Fruit fly (Drosophila melanogaster) whole organism, embryonic: ENCODE data around the gene CG10492.

Source experiments
- Adf1 ChIP-seq: fragments of 200-800 bp; sonication (Bioruptor generic); IDR thresholded peaks from 2 replicates; pipeline ENCODE4 v1.3.6; 2022; ENCODE audit warnings: missing biosample characterization, missing genetic modification characterization
- CG10267 ChIP-seq: fragments of 200-800 bp; sonication (Bioruptor generic); optimal IDR thresholded peaks from 2 replicates; lab custom pipeline; 2018; ENCODE audit warnings: missing biosample characterization, mild to moderate bottlenecking, missing genetic modification characterization, moderate library complexity
- CG10543 ChIP-seq: fragments of 200-800 bp; sonication (Bioruptor generic); optimal IDR thresholded peaks from 3 replicates; lab custom pipeline; 2017; ENCODE audit warnings: missing biosample characterization, mild to moderate bottlenecking, missing genetic modification characterization, moderate library complexity
- CG11247 ChIP-seq: fragments of 200-800 bp; sonication (Bioruptor generic); IDR thresholded peaks from 2 replicates; pipeline ENCODE4 v1.3.6; 2022; ENCODE audit warnings: missing biosample characterization, missing genetic modification characterization
- CG11504 ChIP-seq: fragments of 200-800 bp; sonication (Bioruptor generic); optimal IDR thresholded peaks from 3 replicates; lab custom pipeline; 2019; ENCODE audit warnings: missing biosample characterization, mild to moderate bottlenecking, missing genetic modification characterization, moderate library complexity
- CG12391 ChIP-seq: fragments of 200-800 bp; sonication (Bioruptor generic); optimal IDR thresholded peaks from 3 replicates; lab custom pipeline; 2018; ENCODE audit warnings: missing biosample characterization, mild to moderate bottlenecking, missing genetic modification characterization, moderate library complexity
- CG12659 ChIP-seq: fragments of 200-800 bp; sonication (Bioruptor generic); optimal IDR thresholded peaks from 3 replicates; lab custom pipeline; 2017; ENCODE audit warnings: mild to moderate bottlenecking, missing biosample characterization, missing genetic modification reagents, missing genetic modification characterization
- CG12769 ChIP-seq: fragments of 200-800 bp; sonication (Bioruptor generic); optimal IDR thresholded peaks from 2 replicates; lab custom pipeline; 2019; ENCODE audit warnings: missing biosample characterization, mild to moderate bottlenecking, missing genetic modification characterization, moderate library complexity
- CG13287 ChIP-seq: fragments of 200-800 bp; sonication (Bioruptor generic); IDR thresholded peaks from 2 replicates; pipeline ENCODE4 v1.3.6; 2022; ENCODE audit warnings: missing biosample characterization, missing genetic modification characterization; ENCODE audit not compliant: partially characterized antibody
- CG13894 ChIP-seq: fragments of 200-800 bp; sonication (Bioruptor generic); optimal IDR thresholded peaks from 3 replicates; lab custom pipeline; 2018; ENCODE audit warnings: missing biosample characterization, mild to moderate bottlenecking, missing genetic modification characterization, moderate library complexity
- CG14860 ChIP-seq: fragments of 200-800 bp; sonication (Bioruptor generic); IDR thresholded peaks from 3 replicates; pipeline ENCODE4 v1.3.6; 2022; ENCODE audit warnings: missing biosample characterization, missing genetic modification characterization; ENCODE audit not compliant: partially characterized antibody
- CG2116 ChIP-seq: fragments of 200-800 bp; sonication (Bioruptor generic); optimal IDR thresholded peaks from 3 replicates; lab custom pipeline; 2018; ENCODE audit warnings: missing biosample characterization, mild to moderate bottlenecking, missing genetic modification characterization
- CG3847 ChIP-seq: fragments of 200-800 bp; sonication (Bioruptor generic); IDR thresholded peaks from 2 replicates; pipeline ENCODE4 v1.3.6; 2022; ENCODE audit warnings: missing biosample characterization, missing genetic modification characterization
- CG4360 ChIP-seq: fragments of 200-800 bp; sonication (Bioruptor generic); IDR thresholded peaks from 2 replicates; pipeline ENCODE4 v1.3.6; 2022; ENCODE audit warnings: missing biosample characterization, missing genetic modification characterization
- CG4617 ChIP-seq: fragments of 200-800 bp; sonication (Bioruptor generic); optimal IDR thresholded peaks from 3 replicates; lab custom pipeline; 2016; ENCODE audit warnings: missing biosample characterization, missing genetic modification characterization, borderline replicate concordance
- CG4730 ChIP-seq: fragments of 200-800 bp; sonication (Bioruptor generic); IDR thresholded peaks from 2 replicates; pipeline ENCODE4 v1.3.6; 2022; ENCODE audit warnings: missing biosample characterization, missing genetic modification characterization
- CG6175 ChIP-seq: fragments of 200-800 bp; sonication (Bioruptor generic); IDR thresholded peaks from 3 replicates; pipeline ENCODE4 v1.3.6; 2022; ENCODE audit warnings: missing biosample characterization, missing genetic modification characterization
- CG8478 ChIP-seq: fragments of >200 bp; optimal IDR thresholded peaks from 2 replicates; lab custom pipeline; 2018
- CG9437 ChIP-seq: fragments of 200-800 bp; sonication (Bioruptor generic); optimal IDR thresholded peaks from 2 replicates; lab custom pipeline; 2018; ENCODE audit warnings: missing biosample characterization, mild to moderate bottlenecking, missing genetic modification characterization
- Deaf1 ChIP-seq: fragments of 200-800 bp; optimal IDR thresholded peaks from 3 replicates; lab custom pipeline; 2019; ENCODE audit warnings: missing biosample characterization, mild to moderate bottlenecking, missing genetic modification characterization, moderate library complexity
- Fer2 ChIP-seq: fragments of 200-800 bp; sonication (Bioruptor generic); optimal IDR thresholded peaks from 2 replicates; lab custom pipeline; 2018; ENCODE audit warnings: missing biosample characterization, mild to moderate bottlenecking, missing genetic modification characterization, moderate library complexity
- Hey ChIP-seq: fragments of 200-800 bp; sonication (Bioruptor generic); optimal IDR thresholded peaks from 3 replicates; lab custom pipeline; 2018; ENCODE audit warnings: missing biosample characterization, mild to moderate bottlenecking, missing genetic modification characterization
- Hr51 ChIP-seq, 2 experiments: fragments of 200-800 bp; sonication (Bioruptor generic); optimal IDR thresholded peaks; 2 replicates in 1 of 2; 3 replicates in 1 of 2; lab custom pipeline; 2016 to 2018; ENCODE audit warnings: missing biosample characterization in 2 of 2, missing genetic modification characterization in 2 of 2, mild to moderate bottlenecking in 1 of 2, moderate library complexity in 1 of 2
- Hsf ChIP-seq: fragments of 200-800 bp; sonication (Bioruptor generic); optimal IDR thresholded peaks from 3 replicates; lab custom pipeline; 2016; ENCODE audit warnings: missing biosample characterization, missing genetic modification characterization
- MBD-R2 ChIP-seq: fragments of 200-800 bp; sonication (Bioruptor generic); IDR thresholded peaks from 2 replicates; pipeline ENCODE4 v1.3.6; 2022; ENCODE audit warnings: missing biosample characterization, missing genetic modification characterization
- Med ChIP-seq: fragments of 200-800 bp; sonication (Bioruptor generic); peaks from one replicate; lab custom pipeline; 2016; ENCODE audit warnings: missing biosample characterization, missing genetic modification characterization, mild to moderate bottlenecking, inconsistent platforms, moderate library complexity
- Sry-δ ChIP-seq: fragments of 200-800 bp; sonication (Bioruptor generic); optimal IDR thresholded peaks from 2 replicates; lab custom pipeline; 2016; ENCODE audit warnings: missing biosample characterization, missing genetic modification characterization
- Tbp ChIP-seq: fragments of >200 bp; optimal IDR thresholded peaks from 2 replicates; lab custom pipeline; 2018; ENCODE audit warnings: missing biosample characterization, missing genetic modification characterization
- abd-A ChIP-seq: fragments of 200-800 bp; sonication (Bioruptor generic); optimal IDR thresholded peaks from 3 replicates; lab custom pipeline; 2019; ENCODE audit warnings: missing biosample characterization, mild to moderate bottlenecking, missing genetic modification characterization, moderate library complexity
- cg ChIP-seq: fragments of 200-800 bp; sonication (Bioruptor generic); optimal IDR thresholded peaks from 3 replicates; lab custom pipeline; 2019; ENCODE audit warnings: missing biosample characterization, mild to moderate bottlenecking, missing genetic modification characterization, moderate library complexity
- chinmo ChIP-seq: fragments of 200-800 bp; sonication (Bioruptor generic); IDR thresholded peaks from 4 replicates; pipeline ENCODE4 v1.3.6; 2022; ENCODE audit warnings: missing biosample characterization, missing genetic modification characterization; ENCODE audit not compliant: partially characterized antibody
- chn ChIP-seq: fragments of 200-800 bp; sonication (Bioruptor generic); optimal IDR thresholded peaks from 2 replicates; lab custom pipeline; 2016; ENCODE audit warnings: missing biosample characterization, missing genetic modification characterization
- crol ChIP-seq: fragments of 200-800 bp; sonication (Bioruptor generic); IDR thresholded peaks from 2 replicates; pipeline ENCODE4 v1.3.6; 2022; ENCODE audit warnings: missing biosample characterization, missing genetic modification characterization
- crp ChIP-seq, 2 experiments: fragments of 200-800 bp; sonication (Bioruptor generic); optimal IDR thresholded peaks; 2 replicates in 1 of 2; 3 replicates in 1 of 2; lab custom pipeline; 2017; ENCODE audit warnings: missing biosample characterization in 2 of 2, missing genetic modification characterization in 2 of 2, mild to moderate bottlenecking in 1 of 2, moderate library complexity in 1 of 2
- gsb-n ChIP-seq: fragments of 200-800 bp; sonication (Bioruptor generic); optimal IDR thresholded peaks from 3 replicates; lab custom pipeline; 2018; ENCODE audit warnings: missing biosample characterization, mild to moderate bottlenecking, missing genetic modification characterization
- jigr1 ChIP-seq: fragments of 200-800 bp; sonication (Bioruptor generic); IDR thresholded peaks from 3 replicates; pipeline ENCODE4 v1.3.6; 2022; ENCODE audit warnings: missing biosample characterization, missing genetic modification characterization
- kay ChIP-seq: fragments of 200-800 bp; sonication (Bioruptor generic); optimal IDR thresholded peaks from 2 replicates; lab custom pipeline; 2016; ENCODE audit warnings: missing biosample characterization, missing genetic modification characterization
- mirr ChIP-seq: fragments of 200-800 bp; sonication (Bioruptor generic); optimal IDR thresholded peaks from 3 replicates; lab custom pipeline; 2018; ENCODE audit warnings: missing biosample characterization, mild to moderate bottlenecking, missing genetic modification characterization
- nau ChIP-seq: fragments of 200-800 bp; sonication (Bioruptor generic); optimal IDR thresholded peaks from 3 replicates; lab custom pipeline; 2017; ENCODE audit warnings: missing biosample characterization, mild to moderate bottlenecking, missing genetic modification characterization, missing genetic modification reagents
- pfk ChIP-seq: fragments of 200-800 bp; sonication (Bioruptor generic); optimal IDR thresholded peaks from 2 replicates; lab custom pipeline; 2018; ENCODE audit warnings: missing biosample characterization, mild to moderate bottlenecking, missing genetic modification characterization, moderate library complexity
- pzg ChIP-seq: fragments of 200-800 bp; sonication (Bioruptor generic); optimal IDR thresholded peaks from 3 replicates; lab custom pipeline; 2018; ENCODE audit warnings: missing biosample characterization, mild to moderate bottlenecking, missing genetic modification characterization, moderate library complexity
- ranshi ChIP-seq: fragments of 200-800 bp; sonication (Bioruptor generic); IDR thresholded peaks from 2 replicates; pipeline ENCODE4 v1.3.6; 2022; ENCODE audit warnings: missing biosample characterization, missing genetic modification characterization
- scrt ChIP-seq: fragments of 200-800 bp; sonication (Bioruptor generic); optimal IDR thresholded peaks from 2 replicates; lab custom pipeline; 2018; ENCODE audit warnings: missing biosample characterization, mild to moderate bottlenecking, missing genetic modification characterization, moderate library complexity
- tna ChIP-seq: fragments of 200-800 bp; sonication (Bioruptor generic); IDR thresholded peaks from 2 replicates; pipeline ENCODE4 v1.3.6; 2022; ENCODE audit warnings: missing biosample characterization, missing genetic modification characterization; ENCODE audit not compliant: partially characterized antibody
- toy ChIP-seq: fragments of 200-800 bp; sonication (Bioruptor generic); IDR thresholded peaks from 2 replicates; pipeline ENCODE4 v1.3.6; 2022; ENCODE audit warnings: missing biosample characterization, missing genetic modification characterization
- vnd ChIP-seq: fragments of 200-800 bp; sonication (Bioruptor generic); IDR thresholded peaks from 3 replicates; pipeline ENCODE4 v1.3.6; 2022; ENCODE audit warnings: missing biosample characterization, missing genetic modification characterization; ENCODE audit not compliant: partially characterized antibody
- wor ChIP-seq: fragments of 200-800 bp; sonication (Bioruptor generic); IDR thresholded peaks from 2 replicates; pipeline ENCODE4 v1.3.6; 2022; ENCODE audit warnings: missing biosample characterization, missing genetic modification characterization

The CG10492 gene

dm6 chr2L:19027246-19027886 lies 26.5 kb upstream of the CG10492 start, which contains the start of gene Sidpn:
Gene Sidpn (plus strand): TSS chr2L:19027710.
- TF ChIP-seq nau (GFP tag; lab: Kevin White, UChicago) (no peak), abd-A (tag; lab: Kevin White, UChicago) (peak; percentile 99), CG8478 (lab: Kevin White, UChicago) (peak; percentile 60), Hey (tag; lab: Kevin White, UChicago) (peak; percentile 89), Deaf1 (tag; lab: Kevin White, UChicago) (peak; percentile 95), jigr1 (GFP tag; lab: Robert Waterston, UW) (no peak), CG11504 (tag; lab: Kevin White, UChicago) (peak; percentile 75), CG11247 (GFP tag; lab: Robert Waterston, UW) (peak; percentile 18; the same call in 1 of the 2 replicates), CG10543 (GFP tag; lab: Kevin White, UChicago) (peak; percentile 64), crol (GFP tag; lab: Robert Waterston, UW) (peak; percentile 63), chinmo (GFP tag; lab: Robert Waterston, UW) (0 out of 4 replicates have a peak, but pooled peaks have one; percentile 56), mirr (GFP tag; lab: Kevin White, UChicago) (peak; percentile 47), CG4360 (GFP tag; lab: Robert Waterston, UW) (peak; percentile 48; the same call in 1 of the 2 replicates), CG13287 (peak; percentile 9; the same call in 1 of the 2 replicates), CG4730 (GFP tag; lab: Robert Waterston, UW) (no peak), CG13894 (tag; lab: Kevin White, UChicago) (peak; percentile 19), chn (GFP tag; lab: Kevin White, UChicago) (no peak), scrt (peak; percentile 40), Med (GFP tag; lab: Kevin White, UChicago) (peak; percentile 78), cg (GFP tag; lab: Kevin White, UChicago) (peak; percentile 3), Hr51 (GFP tag; optimal IDR thresholded peaks at IDR 0.05; lab: Kevin White, UChicago) (peak in 1 of 2 experiments; percentile 52), CG6175 (GFP tag; lab: Robert Waterston, UW) (0 out of 3 replicates have a peak, but pooled peaks have one; percentile 12), Adf1 (peak; percentile 77; the same call in 1 of the 2 replicates), Tbp (GFP tag; lab: Kevin White, UChicago) (no peak), ranshi (0 out of 2 replicates have a peak, but pooled peaks have one; percentile 16), Fer2 (tag; lab: Kevin White, UChicago) (no peak)
- TF ChIP-seq, all 482 proteins: peak for 20

DNA sequence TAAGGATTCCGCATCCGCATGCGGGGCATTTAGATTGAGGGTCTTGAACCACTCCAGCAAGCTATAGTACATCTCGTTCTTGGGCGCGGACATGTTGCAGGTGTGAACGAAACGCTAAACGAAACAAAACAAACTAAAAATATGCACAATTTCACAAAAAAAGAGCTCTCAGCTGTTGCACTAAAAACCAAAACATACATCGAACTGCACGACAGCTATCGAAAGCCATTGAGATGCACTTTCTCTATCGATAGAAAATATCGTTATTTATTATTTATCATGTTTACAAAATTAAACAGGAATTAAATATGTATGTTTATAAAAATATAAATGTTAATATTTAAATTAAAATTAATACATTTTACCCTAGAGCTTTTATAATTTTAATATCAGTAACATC lies 20.6 kb upstream of the CG10492 start, which contains the start of gene hook:
TSS of gene hook (minus strand) at position 211 of the 400 bp plus-strand sequence.
- TF ChIP-seq crp (GFP tag; optimal IDR thresholded peaks at IDR 0.05; lab: Kevin White, UChicago) (peak in 1 of 2 experiments; percentile 76), Hsf (GFP tag; lab: Kevin White, UChicago) (no peak), CG2116 (GFP tag; lab: Kevin White, UChicago) (peak; percentile 60), kay (GFP tag; lab: Kevin White, UChicago) (no peak), gsb-n (no peak), CG4617 (GFP tag; lab: Kevin White, UChicago) (peak; percentile 22), CG12769 (tag; lab: Kevin White, UChicago) (no peak), CG3847 (GFP tag; lab: Robert Waterston, UW) (no peak), Sry-δ (GFP tag; lab: Kevin White, UChicago) (peak; percentile 61), CG12659 (GFP tag; lab: Kevin White, UChicago) (peak; percentile 22), CG14860 (GFP tag; lab: Robert Waterston, UW) (peak; percentile 63), wor (GFP tag; lab: Robert Waterston, UW) (no peak), CG9437 (GFP tag; lab: Kevin White, UChicago) (no peak), Med (GFP tag; lab: Kevin White, UChicago) (peak; percentile 40), Deaf1 (tag; lab: Kevin White, UChicago) (no peak), CG10267 (peak; percentile 22), MBD-R2 (peak; percentile 68), pzg (GFP tag; lab: Kevin White, UChicago) (peak; percentile 23), vnd (GFP tag; lab: Robert Waterston, UW) (peak; percentile 64), scrt (peak; percentile 40), pfk (GFP tag; lab: Kevin White, UChicago) (no peak), CG12391 (tag; lab: Kevin White, UChicago) (peak; percentile 14), toy (no peak), tna (0 out of 2 replicates have a peak, but pooled peaks have one; percentile 40)
